Fruit fly (Drosophila melanogaster) S2 (cell line): ENCODE data around the gene CG13252.

Experiments
- CG8478 ChIP-seq: fragments of >200 bp; optimal IDR thresholded peaks from 2 replicates; lab custom pipeline; 2018
- CTCF ChIP-seq, 2 experiments: fragments of >200 bp; optimal IDR thresholded peaks; 2 replicates each; lab custom pipeline; 2018

dm6 chr3L:20771001-20771890 is 40.9 kb downstream of the CG13252 start, which contains the start of the genes CG4042 and Pitslre:
- TF ChIP-seq CG8478 (lab: Kevin White, UChicago) = no peak
- no peak for TF ChIP-seq CTCF (optimal IDR thresholded peaks at IDR 0.05; lab: Kevin White, UChicago)
